Fruit fly (Drosophila melanogaster) whole organism, pupa: Measurements from ENCODE around the gene slgA.
A peak's percentile ranks its signal among the peaks of the same experiment; 100 is the strongest.

Experiments
- CG10348 ChIP-seq: fragments of 200-800 bp; sonication (Bioruptor generic); IDR thresholded peaks from 2 replicates; pipeline ENCODE4 v1.3.6; 2022; ENCODE audit warnings: missing biosample characterization, missing genetic modification characterization
- CG12605 ChIP-seq: fragments of 200-800 bp; sonication (Bioruptor generic); IDR thresholded peaks from 2 replicates; pipeline ENCODE4 v1.3.6; 2022; ENCODE audit warnings: missing biosample characterization, missing genetic modification characterization
- CG13204 ChIP-seq: fragments of 200-800 bp; sonication (Bioruptor generic); optimal IDR thresholded peaks from 2 replicates; lab custom pipeline; 2018; ENCODE audit warnings: missing biosample characterization, mild to moderate bottlenecking, missing genetic modification characterization, moderate library complexity
- CG14655 ChIP-seq: fragments of 200-800 bp; sonication (Bioruptor generic); optimal IDR thresholded peaks from 3 replicates; lab custom pipeline; 2017; ENCODE audit warnings: mild to moderate bottlenecking, missing biosample characterization, missing genetic modification reagents, missing genetic modification characterization
- CG15710 ChIP-seq: fragments of 200-800 bp; sonication (Bioruptor generic); optimal IDR thresholded peaks from 2 replicates; lab custom pipeline; 2018; ENCODE audit warnings: missing biosample characterization, mild to moderate bottlenecking, missing genetic modification characterization, moderate library complexity
- CG17806 ChIP-seq: fragments of 200-800 bp; sonication (Bioruptor generic); optimal IDR thresholded peaks from 2 replicates; lab custom pipeline; 2018; ENCODE audit warnings: missing biosample characterization, mild to moderate bottlenecking, missing genetic modification characterization, moderate library complexity
- CG32121 ChIP-seq: fragments of 200-800 bp; sonication (Bioruptor generic); IDR thresholded peaks from 2 replicates; pipeline ENCODE4 v1.3.6; 2022; ENCODE audit warnings: missing biosample characterization, missing genetic modification characterization
- CG34367 ChIP-seq: fragments of 200-800 bp; sonication (Bioruptor generic); optimal IDR thresholded peaks from 2 replicates; lab custom pipeline; 2018; ENCODE audit warnings: missing biosample characterization, mild to moderate bottlenecking, missing genetic modification characterization
- CG4496 ChIP-seq: fragments of 200-800 bp; sonication (Bioruptor generic); IDR thresholded peaks from 3 replicates; pipeline ENCODE4 v1.3.6; 2022; ENCODE audit warnings: missing biosample characterization, missing genetic modification characterization
- CG8159 ChIP-seq: fragments of 200-800 bp; sonication (Bioruptor generic); optimal IDR thresholded peaks from 3 replicates; lab custom pipeline; 2018; ENCODE audit warnings: missing biosample characterization, mild to moderate bottlenecking, missing genetic modification characterization, moderate library complexity
- CG8301 ChIP-seq: fragments of 200-800 bp; sonication (Bioruptor generic); optimal IDR thresholded peaks from 2 replicates; lab custom pipeline; 2018; ENCODE audit warnings: missing biosample characterization, mild to moderate bottlenecking, missing genetic modification characterization
- CG9948 ChIP-seq: fragments of 200-800 bp; sonication (Bioruptor generic); optimal IDR thresholded peaks from 2 replicates; lab custom pipeline; 2018; ENCODE audit warnings: missing biosample characterization, mild to moderate bottlenecking, missing genetic modification characterization, moderate library complexity
- D1 ChIP-seq: fragments of 200-800 bp; sonication (Bioruptor generic); optimal IDR thresholded peaks from 2 replicates; lab custom pipeline; 2018; ENCODE audit warnings: missing biosample characterization, mild to moderate bottlenecking, missing genetic modification characterization, moderate library complexity
- EcR ChIP-seq: fragments of 200-800 bp; sonication (Bioruptor generic); optimal IDR thresholded peaks from 3 replicates; lab custom pipeline; 2019; ENCODE audit warnings: missing biosample characterization, missing genetic modification characterization, mild to moderate bottlenecking, moderate library complexity, missing genetic modification reagents
- Ets98B ChIP-seq: fragments of 200-800 bp; sonication (Bioruptor generic); IDR thresholded peaks from 2 replicates; pipeline ENCODE4 v1.3.6; 2022; ENCODE audit warnings: missing biosample characterization, missing genetic modification characterization
- Pif1A ChIP-seq: fragments of 200-800 bp; sonication (Bioruptor generic); optimal IDR thresholded peaks from 3 replicates; lab custom pipeline; 2016; ENCODE audit warnings: missing biosample characterization, missing genetic modification characterization
- Pif1B ChIP-seq: fragments of 200-800 bp; sonication (Bioruptor generic); optimal IDR thresholded peaks from 3 replicates; lab custom pipeline; 2016; ENCODE audit warnings: missing biosample characterization, missing genetic modification characterization
- Snoo ChIP-seq: fragments of 200-800 bp; sonication (Bioruptor generic); optimal IDR thresholded peaks from 3 replicates; lab custom pipeline; 2017; ENCODE audit warnings: missing biosample characterization, mild to moderate bottlenecking, missing genetic modification characterization, inconsistent platforms
- fd96Ca ChIP-seq: fragments of 200-800 bp; sonication (Bioruptor generic); IDR thresholded peaks from 3 replicates; pipeline ENCODE4 v1.3.6; 2022; ENCODE audit warnings: missing biosample characterization, missing genetic modification characterization
- gl ChIP-seq: fragments of 200-800 bp; sonication (Bioruptor generic); optimal IDR thresholded peaks from 2 replicates; lab custom pipeline; 2018; ENCODE audit warnings: missing biosample characterization, mild to moderate bottlenecking, missing genetic modification characterization
- rn ChIP-seq: fragments of 200-800 bp; sonication (Bioruptor generic); IDR thresholded peaks from 2 replicates; pipeline ENCODE4 v1.3.6; 2022; ENCODE audit warnings: missing biosample characterization, missing genetic modification characterization

Gene slgA

dm6 chrX:21357810-21358671, 15.8 kb upstream of the slgA start, which contains the start of gene Septin1:
Gene Septin1 (plus strand): TSS chrX:21358286.
- TF ChIP-seq CG8301 (tag; lab: Kevin White, UChicago), result no peak
- TF ChIP-seq CG4496, result 0 out of 3 replicates have a peak, but pooled peaks have one; percentile 19
- peak; percentile 55 for TF ChIP-seq EcR

dm6 chrX:21362878-21363277, 10.9 kb upstream of the slgA start, which contains the start of the genes bbx and waw:
Gene bbx (plus strand): TSS chrX:21363028.
Gene waw (plus strand): TSS chrX:21363028.
- TF ChIP-seq EcR (peak; percentile 54), CG15710 (no peak), Pif1A (no peak), CG13204 (GFP tag; lab: Kevin White, UChicago) (no peak), CG4496 (no peak), D1 (no peak), Snoo (tag; lab: Kevin White, UChicago) (peak; percentile 12), CG8159 (peak; percentile 16), CG17806 (tag; lab: Kevin White, UChicago) (no peak), CG12605 (no peak)

dm6 chrX:21365421-21365820, 8.4 kb upstream of the slgA start:
- TF ChIP-seq CG8159 (no peak), CG14655 (GFP tag; lab: Kevin White, UChicago) (no peak)

dm6 chrX:21366311-21366990, 7.4 kb upstream of the slgA start:
- TF ChIP-seq fd96Ca (peak; percentile 80), D1 (no peak), EcR (peak; percentile 28), Pif1A (no peak), Pif1B (GFP tag; lab: Kevin White, UChicago) (peak; percentile 68), rn (no peak), CG13204 (GFP tag; lab: Kevin White, UChicago) (peak; percentile 48), CG14655 (GFP tag; lab: Kevin White, UChicago) (no peak), CG17806 (tag; lab: Kevin White, UChicago) (peak; percentile 66), CG8159 (peak; percentile 85), CG8301 (tag; lab: Kevin White, UChicago) (peak; percentile 84), CG34367 (tag; lab: Kevin White, UChicago) (peak; percentile 61), CG12605 (peak; percentile 57), CG4496 (peak; percentile 86), gl (tag; lab: Kevin White, UChicago) (peak; percentile 20), CG9948 (tag; lab: Kevin White, UChicago) (peak; percentile 69), Snoo (tag; lab: Kevin White, UChicago) (peak; percentile 78), CG32121 (GFP tag; lab: Robert Waterston, UW) (peak; percentile 92), Ets98B (GFP tag; lab: Robert Waterston, UW) (peak; percentile 77), CG15710 (peak; percentile 79), CG10348 (GFP tag; lab: Robert Waterston, UW) (0 out of 2 replicates have a peak, but pooled peaks have one; percentile 50)

- TF ChIP-seq CG32121 (GFP tag; lab: Robert Waterston, UW) (peak; percentile 98), CG8301 (tag; lab: Kevin White, UChicago) (peak; percentile 99), Pif1A (peak; percentile 98), EcR (peak; percentile 39), fd96Ca (peak; percentile 98), CG10348 (GFP tag; lab: Robert Waterston, UW) (peak; percentile 92), CG12605 (peak; percentile 91), rn (peak; percentile 93), CG8159 (peak; percentile 99), Pif1B (GFP tag; lab: Kevin White, UChicago) (peak; percentile 98), Snoo (tag; lab: Kevin White, UChicago) (peak; percentile 99), D1 (peak; percentile 92), CG13204 (GFP tag; lab: Kevin White, UChicago) (peak; percentile 95), CG17806 (tag; lab: Kevin White, UChicago) (peak; percentile 97), CG15710 (peak; percentile 99), Ets98B (GFP tag; lab: Robert Waterston, UW) (peak; percentile 96), CG14655 (GFP tag; lab: Kevin White, UChicago) (peak; percentile 99), CG9948 (tag; lab: Kevin White, UChicago) (peak; percentile 98), CG34367 (tag; lab: Kevin White, UChicago) (peak; percentile 98), CG4496 (peak; percentile 98), gl (tag; lab: Kevin White, UChicago) (peak; percentile 96)
Measured at dm6 chrX:21367363-21368072, 6.3 kb upstream of the slgA start.
